Worm (Caenorhabditis elegans) whole organism, L4 larva: Measurements from ENCODE around the gene sdz-35.
"Not testable (repeated sequence)": the region's sequence is repeated elsewhere in the genome, so short reads cannot be mapped to it uniquely, and the experiment has no call there.

Experiments used
- F26F4.8 ChIP-seq: fragments of 200-800 bp; sonication (Bioruptor generic); conservative IDR thresholded peaks from 2 replicates; pipeline ENCODE4 v1.3.6; 2022; ENCODE audit warnings: missing genetic modification characterization, missing compliant biosample characterization
- F44E2.7 ChIP-seq: fragments of 200-800 bp; sonication (Bioruptor generic); IDR thresholded peaks from 2 replicates; pipeline ENCODE4 v2.1.2; 2022; ENCODE audit warnings: missing genetic modification characterization, missing compliant biosample characterization
- R02D3.7 ChIP-seq: fragments of 150-350 bp; sonication (generic microtip); optimal IDR thresholded peaks from 3 replicates; lab custom pipeline; 2014; ENCODE audit warnings: missing biosample characterization, missing genetic modification characterization
- T20F7.1 ChIP-seq: fragments of 200-800 bp; sonication (Bioruptor generic); optimal IDR thresholded peaks from 2 replicates; lab custom pipeline; 2018; ENCODE audit warnings: mild to moderate bottlenecking, missing genetic modification characterization, missing compliant biosample characterization
- Y105C5A.15 ChIP-seq: fragments of 200-800 bp; sonication (Bioruptor generic); IDR thresholded peaks from 2 replicates; pipeline ENCODE4 v1.3.6; 2022; ENCODE audit warnings: missing genetic modification characterization, missing compliant biosample characterization
- Y48G9A.11 ChIP-seq: fragments of 200-800 bp; sonication (Bioruptor generic); IDR thresholded peaks from 2 replicates; pipeline ENCODE4 v1.3.6; 2022; ENCODE audit warnings: missing genetic modification reagents, missing genetic modification characterization, missing compliant biosample characterization
- aha-1 ChIP-seq: fragments of 150-350 bp; peaks from one replicate; lab custom pipeline; 2014; ENCODE audit warnings: missing biosample characterization, missing genetic modification characterization
- ama-1 ChIP-seq: fragments of 150-350 bp; optimal IDR thresholded peaks from 2 replicates; lab custom pipeline; 2014; ENCODE audit warnings: inconsistent platforms, mixed read lengths
- arid-1 ChIP-seq: fragments of 200-800 bp; sonication (Bioruptor generic); conservative IDR thresholded peaks from 2 replicates; pipeline ENCODE4 v1.3.6; 2022; ENCODE audit warnings: missing genetic modification reagents, missing genetic modification characterization, missing compliant biosample characterization
- attf-4 ChIP-seq: sonication (generic microtip); optimal IDR thresholded peaks from 3 replicates; lab custom pipeline; 2017; ENCODE audit warnings: missing biosample characterization, missing genetic modification characterization
- ceh-20 ChIP-seq: fragments of 200-800 bp; sonication (Bioruptor generic); IDR thresholded peaks from 2 replicates; pipeline ENCODE4 v1.3.6; 2022; ENCODE audit warnings: missing genetic modification reagents, missing genetic modification characterization, missing compliant biosample characterization
- ceh-32 ChIP-seq: sonication (generic microtip); optimal IDR thresholded peaks from 2 replicates; lab custom pipeline; 2016; ENCODE audit warnings: mild to moderate bottlenecking, missing genetic modification characterization, missing compliant biosample characterization; ENCODE audit not compliant: poor library complexity
- ctbp-1 ChIP-seq: fragments of 200-800 bp; sonication (Bioruptor generic); IDR thresholded peaks from 2 replicates; pipeline ENCODE4 v1.3.6; 2022; ENCODE audit warnings: missing genetic modification reagents, missing genetic modification characterization, missing compliant biosample characterization
- daf-12 ChIP-seq: fragments of 150-350 bp; optimal IDR thresholded peaks from 2 replicates; lab custom pipeline; 2014; ENCODE audit warnings: missing biosample characterization, missing genetic modification reagents, missing genetic modification characterization
- daf-16 ChIP-seq, 3 experiments: sonication (generic microtip); optimal IDR thresholded peaks; 2 replicates each; lab custom pipeline; 2016 to 2017; ENCODE audit warnings: missing genetic modification characterization in 3 of 3, missing genetic modification reagents in 3 of 3, mild to moderate bottlenecking in 2 of 3, missing compliant biosample characterization in 2 of 3, missing biosample characterization in 1 of 3, moderate library complexity in 1 of 3
- daf-8 ChIP-seq: fragments of 200-800 bp; sonication (Bioruptor generic); IDR thresholded peaks from 2 replicates; pipeline ENCODE4 v1.3.6; 2022; ENCODE audit warnings: missing genetic modification characterization, missing compliant biosample characterization
- egl-27 ChIP-seq: sonication (generic microtip); optimal IDR thresholded peaks from 3 replicates; lab custom pipeline; 2017; ENCODE audit warnings: missing biosample characterization, missing genetic modification reagents, missing genetic modification characterization
- egl-43 ChIP-seq: fragments of 200-800 bp; sonication (Bioruptor generic); IDR thresholded peaks from 2 replicates; pipeline ENCODE4 v1.3.6; 2022; ENCODE audit warnings: missing genetic modification reagents, missing genetic modification characterization, missing compliant biosample characterization
- fos-1 ChIP-seq: fragments of 150-350 bp; optimal IDR thresholded peaks from 2 replicates; lab custom pipeline; 2014; ENCODE audit warnings: missing biosample characterization, missing genetic modification characterization
- hif-1 ChIP-seq, 2 experiments: sonication (generic microtip); optimal IDR thresholded peaks; 2 replicates each; lab custom pipeline; 2016 to 2017; ENCODE audit warnings: missing compliant biosample characterization in 2 of 2, missing genetic modification characterization in 2 of 2, missing genetic modification reagents in 2 of 2, missing genotype in 2 of 2, mild to moderate bottlenecking in 1 of 2
- hmg-1.1 ChIP-seq: fragments of 200-800 bp; sonication (Bioruptor generic); IDR thresholded peaks from 2 replicates; pipeline ENCODE4 v1.3.6; 2022; ENCODE audit warnings: missing genetic modification reagents, missing genetic modification characterization, missing compliant biosample characterization
- lin-39 ChIP-seq: fragments of 150-350 bp; optimal IDR thresholded peaks from 2 replicates; lab custom pipeline; 2014; ENCODE audit warnings: missing biosample characterization, missing genetic modification reagents, missing genetic modification characterization
- madf-9 ChIP-seq: fragments of 200-800 bp; sonication (Bioruptor generic); conservative IDR thresholded peaks from 2 replicates; pipeline ENCODE4 v1.3.6; 2022; ENCODE audit warnings: missing genetic modification reagents, missing genetic modification characterization, missing compliant biosample characterization
- mdt-29 ChIP-seq: fragments of 200-800 bp; sonication (Bioruptor generic); IDR thresholded peaks from 2 replicates; pipeline ENCODE4 v1.3.6; 2022; ENCODE audit warnings: missing genetic modification reagents, missing genetic modification characterization, missing compliant biosample characterization
- mes-2 ChIP-seq: sonication (generic microtip); optimal IDR thresholded peaks from 2 replicates; lab custom pipeline; 2016; ENCODE audit warnings: missing genotype, mild to moderate bottlenecking, missing genetic modification characterization, missing compliant biosample characterization; ENCODE audit not compliant: poor library complexity, severe bottlenecking
- mxl-3 ChIP-seq: fragments of 200-800 bp; sonication (Bioruptor generic); optimal IDR thresholded peaks from 2 replicates; lab custom pipeline; 2018; ENCODE audit warnings: mild to moderate bottlenecking, missing genetic modification characterization, missing compliant biosample characterization
- nhr-10 ChIP-seq: fragments of 150-350 bp; optimal IDR thresholded peaks from 2 replicates; lab custom pipeline; 2014; ENCODE audit warnings: missing biosample characterization, missing genetic modification characterization
- nhr-237 ChIP-seq: sonication (generic microtip); optimal IDR thresholded peaks from 2 replicates; lab custom pipeline; 2017; ENCODE audit warnings: missing biosample characterization, missing genetic modification characterization
- nhr-41 ChIP-seq: fragments of 200-800 bp; sonication (Bioruptor generic); IDR thresholded peaks from 2 replicates; pipeline ENCODE4 v1.3.6; 2022; ENCODE audit warnings: missing genetic modification reagents, missing genetic modification characterization, missing compliant biosample characterization
- nhr-48 ChIP-seq: sonication (generic microtip); optimal IDR thresholded peaks from 2 replicates; lab custom pipeline; 2016; ENCODE audit warnings: mild to moderate bottlenecking, missing genetic modification characterization, missing compliant biosample characterization
- php-3 ChIP-seq: fragments of 200-800 bp; sonication (Bioruptor generic); IDR thresholded peaks from 2 replicates; pipeline ENCODE4 v1.3.6; 2022; ENCODE audit warnings: missing genetic modification reagents, missing genetic modification characterization, missing compliant biosample characterization
- set-16 ChIP-seq: fragments of 200-800 bp; sonication (Bioruptor generic); IDR thresholded peaks from 2 replicates; pipeline ENCODE4 v1.3.6; 2022; ENCODE audit warnings: missing genetic modification reagents, missing genetic modification characterization, missing compliant biosample characterization
- spr-1 ChIP-seq: sonication (generic microtip); optimal IDR thresholded peaks from 2 replicates; lab custom pipeline; 2016; ENCODE audit warnings: mild to moderate bottlenecking, missing genetic modification characterization, missing compliant biosample characterization
- tra-1 ChIP-seq: fragments of 200-800 bp; sonication (Bioruptor generic); IDR thresholded peaks from 2 replicates; pipeline ENCODE4 v1.3.6; 2022; ENCODE audit warnings: missing genetic modification reagents, missing genetic modification characterization, missing compliant biosample characterization
- unc-62 ChIP-seq, 3 experiments: fragments of 150-350 bp in 1 of 3; sonication (generic microtip); optimal IDR thresholded peaks in 2 of 3; peaks in 1 of 3; 1 replicate in 1 of 3; 2 replicates in 2 of 3; lab custom pipeline; 2014 to 2017; ENCODE audit warnings: missing biosample characterization in 3 of 3, missing genetic modification characterization in 3 of 3, missing genetic modification reagents in 3 of 3, missing genotype in 1 of 3
- zip-11 ChIP-seq: fragments of 200-800 bp; sonication (Bioruptor generic); IDR thresholded peaks from 2 replicates; pipeline ENCODE4 v1.3.6; 2022; ENCODE audit warnings: missing genetic modification characterization, missing compliant biosample characterization
- ztf-11 ChIP-seq: fragments of 150-350 bp; optimal IDR thresholded peaks from 2 replicates; lab custom pipeline; 2014; ENCODE audit warnings: missing biosample characterization, missing genetic modification characterization
- ztf-7 ChIP-seq: fragments of 150-350 bp; optimal IDR thresholded peaks from 2 replicates; lab custom pipeline; 2014; ENCODE audit warnings: missing biosample characterization, missing genetic modification characterization

sdz-35 gene

ce11 chrII:3201242-3201641, 7.3 kb downstream of the sdz-35 start, which contains the start of gene sri-48:
TSS of gene sri-48 (minus strand) at chrII:3201342.
- not testable (repeated sequence) for TF ChIP-seq unc-62 (GFP tag; optimal IDR thresholded peaks at IDR 0.05 in 1 of 2; lab: Kevin White, UChicago); unc-62 (tag; optimal IDR thresholded peaks at IDR 0.05; lab: Kevin White, UChicago); nhr-48; egl-43 (GFP tag; lab: Robert Waterston, UW)

DNA sequence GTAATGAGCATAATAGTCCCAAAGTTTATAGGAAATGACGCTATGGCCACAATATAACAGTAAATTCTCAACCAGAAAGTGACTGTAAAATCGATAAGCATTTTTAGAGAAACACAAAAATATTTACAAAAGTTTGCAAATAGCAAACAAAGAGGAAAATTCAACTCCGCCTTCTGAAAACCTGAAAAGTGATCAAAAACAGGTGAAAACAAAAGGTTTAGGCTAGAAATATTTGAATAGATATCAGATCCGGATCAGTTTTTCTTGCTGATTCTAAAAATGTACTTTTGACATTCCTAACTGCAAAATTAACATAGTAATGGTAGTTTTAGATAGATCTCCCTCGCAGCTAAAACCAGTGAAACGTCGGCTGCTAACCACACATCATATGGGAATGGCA, 9.6 kb downstream of the sdz-35 start, which contains the start of gene sri-51:
Gene sri-51 (minus strand): TSS at position 101 of the 400 bp plus-strand sequence.
- no peak for TF ChIP-seq ctbp-1
- TF ChIP-seq T20F7.1, result no peak
- TF ChIP-seq unc-62 (GFP tag; optimal IDR thresholded peaks at IDR 0.05 in 1 of 2; lab: Kevin White, UChicago), result peak in 1 of 2 experiments; percentile 84
- no peak for TF ChIP-seq unc-62 (tag; optimal IDR thresholded peaks at IDR 0.05; lab: Kevin White, UChicago)
- no peak for TF ChIP-seq ceh-20
- no peak for TF ChIP-seq daf-16 (GFP tag; optimal IDR thresholded peaks at IDR 0.05; lab: Kevin White, UChicago)
- no peak for TF ChIP-seq daf-16 (tag; optimal IDR thresholded peaks at IDR 0.05; lab: Kevin White, UChicago)

ce11 chrII:3196966-3197365, 11.6 kb downstream of the sdz-35 start, which contains the start of gene gcy-15:
TSS of gene gcy-15 (minus strand) at chrII:3197066.
- TF ChIP-seq spr-1 (no peak), F26F4.8 (GFP tag; lab: Robert Waterston, UW) (no peak), mxl-3 (GFP tag; lab: Kevin White, UChicago) (no peak), ztf-11 (no peak), nhr-41 (GFP tag; lab: Robert Waterston, UW) (no peak), Y105C5A.15 (no peak), ceh-32 (tag; lab: Kevin White, UChicago) (no peak)

DNA sequence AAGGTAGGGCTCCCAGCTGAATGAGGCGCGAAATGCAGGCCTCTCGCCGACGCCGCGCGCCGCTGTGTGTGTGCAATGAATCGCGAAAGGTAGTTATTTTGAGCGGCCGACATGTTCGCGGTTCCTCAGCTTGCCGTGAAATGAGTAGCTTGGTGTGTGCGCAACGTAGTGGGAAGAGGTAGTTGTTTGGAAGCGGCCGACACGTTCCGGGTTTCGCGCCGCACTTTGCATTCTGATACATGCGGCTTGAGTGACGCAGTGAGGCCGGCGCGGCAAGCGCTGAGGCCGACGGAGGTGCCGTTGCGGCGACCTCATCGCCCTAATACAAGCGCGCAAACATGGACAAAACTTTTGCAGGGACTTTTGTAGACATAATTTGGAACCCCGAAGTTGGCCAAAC, 12.8 kb downstream of the sdz-35 start:
- TF ChIP-seq attf-4 (tag; lab: Kevin White, UChicago), result no peak
- no peak for TF ChIP-seq F44E2.7 (GFP tag; lab: Robert Waterston, UW)
- TF ChIP-seq Y48G9A.11 (GFP tag; lab: Robert Waterston, UW), result no peak
- TF ChIP-seq set-16, result peak; percentile 79

DNA sequence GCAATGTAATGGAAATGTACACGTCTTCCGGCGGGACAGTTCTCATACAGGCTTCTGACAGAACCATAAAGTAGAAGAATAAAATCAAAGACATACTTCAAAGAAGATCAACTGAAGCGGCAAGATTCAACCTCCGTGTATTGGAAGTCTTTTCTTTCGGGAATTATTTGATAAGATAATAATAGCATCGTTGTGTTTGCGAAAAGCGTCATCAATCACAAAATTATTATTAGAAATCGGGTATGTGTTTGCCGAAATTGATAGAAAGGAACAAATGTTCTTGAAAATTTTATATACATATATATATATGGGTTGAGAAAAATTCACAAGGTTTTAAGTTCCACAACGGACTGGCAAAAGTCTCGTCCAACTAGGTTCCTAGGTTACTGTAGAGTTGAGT, 17.0 kb downstream of the sdz-35 start, which contains the start of gene Y27F2A.9:
Gene Y27F2A.9 (minus strand): TSS at position 101 of the 400 bp plus-strand sequence.
- not testable (repeated sequence) for TF ChIP-seq arid-1 (GFP tag; lab: Robert Waterston, UW); lin-39 (tag; lab: Kevin White, UChicago); fos-1 (tag; lab: Kevin White, UChicago)
- TF ChIP-seq, all 104 proteins: peak for 0; not testable (repeated sequence) for 104

DNA sequence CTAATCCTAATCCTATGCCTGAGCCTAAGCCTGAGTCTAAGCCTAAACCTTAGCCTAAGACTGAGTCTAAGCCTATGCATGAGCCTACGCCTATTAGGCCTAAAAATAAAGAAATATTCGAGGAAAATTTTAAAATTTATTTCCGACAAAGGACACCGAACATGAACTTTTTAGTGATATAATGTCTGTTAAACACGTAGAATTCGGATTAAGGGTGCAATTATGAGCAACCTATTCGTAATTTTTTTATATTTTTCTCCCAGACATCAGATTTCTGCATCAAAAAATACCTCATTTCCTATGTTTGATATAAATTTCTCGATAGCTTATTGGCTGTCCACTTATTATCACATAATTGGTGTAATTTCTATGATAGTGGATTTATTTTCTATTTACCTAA, 19.5 kb downstream of the sdz-35 start, which contains the start of gene Y27F2A.11:
Gene Y27F2A.11 (plus strand): TSS at position 301 of the 400 bp plus-strand sequence.
- TF ChIP-seq hif-1 (tag; optimal IDR thresholded peaks at IDR 0.05; lab: Kevin White, UChicago); hmg-1.1 (GFP tag; lab: Robert Waterston, UW); fos-1 (tag; lab: Kevin White, UChicago): not testable (repeated sequence)

DNA sequence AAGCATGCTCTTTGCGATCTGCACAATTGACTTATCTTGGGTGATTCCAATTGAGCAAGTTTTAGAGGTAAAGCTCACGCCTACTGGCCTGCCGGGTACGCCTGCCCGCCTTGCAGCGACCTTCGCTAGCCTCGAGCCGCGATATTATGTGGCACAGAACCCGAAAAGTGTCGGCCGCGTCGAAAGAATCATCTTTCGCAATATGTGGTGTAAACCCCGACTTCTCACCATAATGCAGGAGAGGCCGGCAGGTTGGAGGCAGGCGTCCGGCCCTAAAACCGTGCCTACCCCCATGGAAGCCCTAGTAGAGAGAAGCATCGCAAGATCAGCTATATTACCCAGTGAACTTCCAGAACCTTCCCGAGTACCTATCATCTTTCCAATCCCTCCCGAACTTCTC, 22.7 kb downstream of the sdz-35 start:
- TF ChIP-seq tra-1 (GFP tag; lab: Robert Waterston, UW) (no peak), Y48G9A.11 (GFP tag; lab: Robert Waterston, UW) (peak; percentile 41; the same call in 1 of the 2 replicates), zip-11 (GFP tag; lab: Robert Waterston, UW) (no peak), Y105C5A.15 (no peak), lin-39 (tag; lab: Kevin White, UChicago) (no peak), ceh-20 (no peak), aha-1 (tag; lab: Kevin White, UChicago) (peak; percentile 21), nhr-10 (tag; lab: Kevin White, UChicago) (no peak), daf-12 (no peak), mdt-29 (no peak), F26F4.8 (GFP tag; lab: Robert Waterston, UW) (no peak), nhr-237 (tag; lab: Kevin White, UChicago) (no peak), madf-9 (GFP tag; lab: Robert Waterston, UW) (no peak), daf-8 (GFP tag; lab: Robert Waterston, UW) (no peak), spr-1 (no peak), R02D3.7 (no peak), mes-2 (tag; lab: Kevin White, UChicago) (no peak), ama-1 (lab: Kevin White, UChicago) (no peak), php-3 (GFP tag; lab: Robert Waterston, UW) (no peak), egl-27 (tag; lab: Kevin White, UChicago) (no peak), ztf-7 (tag; lab: Kevin White, UChicago) (no peak)
